Fruit fly (Drosophila melanogaster): ENCODE data around the gene Eip63E.
A peak's percentile ranks its signal among the peaks of the same experiment; 100 is the strongest.

Eip63E gene

DNA sequence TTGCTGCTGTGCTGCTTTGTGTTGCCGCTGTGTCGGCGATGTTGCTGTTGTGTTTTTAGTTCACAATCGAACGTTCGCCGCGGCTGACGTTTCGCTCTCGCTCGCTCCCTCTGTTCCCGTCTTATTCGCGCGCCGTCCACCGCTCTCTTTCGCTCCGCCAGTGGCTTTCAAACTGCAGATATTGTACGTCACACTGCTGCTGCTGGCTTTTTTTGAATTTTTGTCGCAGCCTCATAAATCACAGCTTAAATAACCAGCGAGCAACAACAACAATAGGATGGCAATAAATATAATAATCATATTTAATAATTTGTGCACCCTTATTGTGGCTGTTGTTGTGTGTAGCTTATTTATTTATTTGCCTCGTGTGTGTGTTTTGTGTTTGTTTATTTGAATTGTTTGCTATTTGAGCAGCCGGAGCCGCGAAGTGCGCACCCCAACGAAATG is 28.0 kb downstream of the Eip63E start (continued):
- TF ChIP-seq CG8119 (GFP tag; IDR thresholded peaks at IDR 0.05) (no peak), Eip93F (GFP tag; optimal IDR thresholded peaks at IDR 0.05) (no peak), Sox14 (GFP tag; optimal IDR thresholded peaks at IDR 0.05) (no peak), dsx (GFP tag; optimal IDR thresholded peaks at IDR 0.05; ENCODE audit: poor library complexity, severe bottlenecking) (peak; percentile 15), Met (GFP tag; optimal IDR thresholded peaks at IDR 0.05) (no peak), ss (GFP tag; optimal IDR thresholded peaks at IDR 0.05) (peak in 1 of 2 experiments; percentile 33)

DNA sequence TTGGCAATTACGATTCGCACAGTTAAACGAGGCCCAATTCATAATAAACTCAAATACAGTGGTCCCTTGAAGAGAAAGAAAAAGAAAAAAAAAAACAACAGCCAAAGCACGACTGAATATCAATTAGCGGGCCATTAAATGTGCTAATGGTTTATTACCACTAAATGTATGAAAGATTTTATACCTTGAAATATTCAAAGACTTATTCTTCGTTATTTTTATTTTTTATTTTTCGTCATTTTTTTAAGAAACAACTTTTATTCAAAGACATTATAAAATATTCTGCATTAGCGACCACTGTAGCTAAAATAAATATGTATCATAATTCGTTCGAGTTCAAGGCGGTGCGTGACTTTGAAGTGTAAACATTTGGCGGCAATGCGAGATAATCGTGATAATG is 28.7 kb downstream of the Eip63E start:
- TF ChIP-seq CG6792 (GFP tag; optimal IDR thresholded peaks at IDR 0.05) = no peak
- peak; percentile 87 for TF ChIP-seq svp (GFP tag)
- peak; percentile 84 for TF ChIP-seq Eip78C (GFP tag)
- no peak for TF ChIP-seq CG9139 (GFP tag; optimal IDR thresholded peaks at IDR 0.05)
- peak; percentile 43 for TF ChIP-seq acj6 (GFP tag; optimal IDR thresholded peaks at IDR 0.05)
- peak; percentile 38 for TF ChIP-seq CG34406 (GFP tag; optimal IDR thresholded peaks at IDR 0.05)
- TF ChIP-seq CG1621 (tag; optimal IDR thresholded peaks at IDR 0.05) = no peak
- no peak for TF ChIP-seq CG16779 (tag; optimal IDR thresholded peaks at IDR 0.05)
- no peak for TF ChIP-seq dac (GFP tag; optimal IDR thresholded peaks at IDR 0.05)
- TF ChIP-seq lz (GFP tag; optimal IDR thresholded peaks at IDR 0.05) = peak; percentile 41
- TF ChIP-seq CG11762 (GFP tag; optimal IDR thresholded peaks at IDR 0.05; ENCODE audit: insufficient read depth) = no peak
- peak; percentile 56 for TF ChIP-seq Smox (GFP tag; optimal IDR thresholded peaks at IDR 0.05)
- TF ChIP-seq CG11294 (GFP tag; IDR thresholded peaks at IDR 0.05) = no peak
- no peak for TF ChIP-seq CG8319 (GFP tag; optimal IDR thresholded peaks at IDR 0.05)
- TF ChIP-seq Eip93F (GFP tag; optimal IDR thresholded peaks at IDR 0.05) = no peak
- TF ChIP-seq pdm3 (GFP tag; optimal IDR thresholded peaks at IDR 0.05) = peak; percentile 45
- peak; percentile 57 for TF ChIP-seq CG31627 (GFP tag; optimal IDR thresholded peaks at IDR 0.05)
- peak; percentile 62 for TF ChIP-seq fkh (GFP tag; optimal IDR thresholded peaks at IDR 0.05)
- peak; percentile 66 for TF ChIP-seq Met (GFP tag; optimal IDR thresholded peaks at IDR 0.05)
- TF ChIP-seq CG32006 (GFP tag; optimal IDR thresholded peaks at IDR 0.05) = peak; percentile 27
- peak; percentile 63 for TF ChIP-seq Hr39 (GFP tag; optimal IDR thresholded peaks at IDR 0.05)
- peak; percentile 51 for TF ChIP-seq Sox102F (GFP tag; optimal IDR thresholded peaks at IDR 0.05)
- peak; percentile 4 for TF ChIP-seq vri (GFP tag; optimal IDR thresholded peaks at IDR 0.05)
- no peak for TF ChIP-seq CG6808 (GFP tag; optimal IDR thresholded peaks at IDR 0.05)
- peak; percentile 21 for TF ChIP-seq Ets21C (GFP tag; optimal IDR thresholded peaks at IDR 0.05)
- TF ChIP-seq CG10631 (GFP tag; optimal IDR thresholded peaks at IDR 0.05) = no peak
- peak; percentile 2 for TF ChIP-seq cyc (GFP tag; optimal IDR thresholded peaks at IDR 0.05)
- TF ChIP-seq Eip75B (GFP tag; optimal IDR thresholded peaks at IDR 0.05) = no peak
- TF ChIP-seq esn (GFP tag; optimal IDR thresholded peaks at IDR 0.05) = peak; percentile 66
- TF ChIP-seq net (GFP tag; optimal IDR thresholded peaks at IDR 0.05) = no peak
- TF ChIP-seq Sox14 (GFP tag; optimal IDR thresholded peaks at IDR 0.05) = peak; percentile 23
- TF ChIP-seq CG8632 (GFP tag; optimal IDR thresholded peaks at IDR 0.05) = peak; percentile 19
- TF ChIP-seq topi (GFP tag; optimal IDR thresholded peaks at IDR 0.05) = peak; percentile 52
- peak; percentile 19 for TF ChIP-seq achi (GFP tag; optimal IDR thresholded peaks at IDR 0.05)
- TF ChIP-seq eg (GFP tag; IDR thresholded peaks at IDR 0.05) = no peak

DNA sequence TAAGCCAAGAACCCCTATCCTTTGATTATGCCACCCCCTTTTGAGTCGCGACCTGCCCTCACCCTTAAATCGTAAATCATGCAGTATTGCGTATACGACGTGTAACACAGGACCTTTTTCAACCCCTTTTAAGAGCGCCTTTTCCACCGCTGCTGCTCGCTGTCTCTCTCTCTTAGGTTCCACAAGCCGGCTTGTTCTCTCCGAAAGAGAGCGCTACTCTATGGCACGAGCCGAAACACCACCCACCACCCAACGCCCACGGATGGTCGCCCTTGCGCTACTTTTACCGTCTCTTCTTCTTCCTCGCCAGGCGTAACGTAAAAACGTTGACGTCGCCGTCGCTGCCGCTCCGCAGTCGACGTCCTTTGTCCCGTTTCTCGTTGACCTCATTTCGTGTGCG is 29.4 kb downstream of the Eip63E start:
- TF ChIP-seq Eip75B (GFP tag; optimal IDR thresholded peaks at IDR 0.05) (peak; percentile 12), fkh (GFP tag; optimal IDR thresholded peaks at IDR 0.05) (no peak), Ets21C (GFP tag; optimal IDR thresholded peaks at IDR 0.05) (no peak), salr (GFP tag; optimal IDR thresholded peaks at IDR 0.05) (no peak), CG11294 (GFP tag; IDR thresholded peaks at IDR 0.05) (no peak)

Data from whole organism, prepupa.